Worm (Caenorhabditis elegans): ENCODE data around the gene srsx-28.

DNA sequence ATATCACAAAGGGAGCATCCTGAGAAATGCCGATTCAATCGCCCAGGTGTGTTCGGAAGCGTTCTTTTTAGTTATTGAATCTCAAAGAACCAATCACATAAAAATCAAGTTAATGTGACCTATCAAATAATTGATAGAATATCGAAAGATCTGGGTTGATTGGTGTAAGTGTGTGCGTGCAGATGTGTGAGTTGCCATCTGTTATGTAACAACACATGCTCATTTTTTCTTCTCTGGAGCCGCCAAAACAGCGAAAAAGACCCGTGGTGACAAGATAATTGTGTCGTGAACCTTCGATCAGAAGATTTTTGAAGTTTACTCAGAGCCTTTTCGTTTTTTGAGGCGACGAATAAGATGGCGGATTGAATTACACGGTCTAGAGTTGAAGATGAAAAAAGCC, 5.6 kb upstream of the srsx-28 start:
- no peak for TF ChIP-seq ama-1 (optimal IDR thresholded peaks at IDR 0.05)
- TF ChIP-seq tbx-37 (GFP tag; conservative IDR thresholded peaks at IDR 0.05): no peak
- TF ChIP-seq hmg-4 (GFP tag; optimal IDR thresholded peaks at IDR 0.05): no peak
- no peak for TF ChIP-seq sea-1 (GFP tag; conservative IDR thresholded peaks at IDR 0.05)

Measured in whole organism, early embryonic.